Worm (Caenorhabditis elegans) whole organism, L3 larva: Measurements from ENCODE around the gene Y54G2A.72.

Source experiments
- ama-1 ChIP-seq: fragments of 150-350 bp; optimal IDR thresholded peaks from 2 replicates; lab custom pipeline; 2018
- ceh-82 ChIP-seq: fragments of 150-350 bp; optimal IDR thresholded peaks from 2 replicates; lab custom pipeline; 2014; ENCODE audit warnings: missing biosample characterization, missing genetic modification characterization
- fkh-10 ChIP-seq: sonication (generic microtip); optimal IDR thresholded peaks from 2 replicates; lab custom pipeline; 2017; ENCODE audit warnings: missing biosample characterization, missing genetic modification reagents, missing genetic modification characterization
- lin-39 ChIP-seq: fragments of 150-350 bp; optimal IDR thresholded peaks from 2 replicates; lab custom pipeline; 2018; ENCODE audit warnings: missing biosample characterization, missing genetic modification reagents, missing genetic modification characterization
- nhr-43 ChIP-seq: sonication (generic microtip); optimal IDR thresholded peaks from 2 replicates; lab custom pipeline; 2016; ENCODE audit warnings: mild to moderate bottlenecking, missing genetic modification characterization, missing compliant biosample characterization; ENCODE audit not compliant: poor library complexity, severe bottlenecking
- pha-4 ChIP-seq: fragments of 150-350 bp; optimal IDR thresholded peaks from 2 replicates; lab custom pipeline; 2014; ENCODE audit warnings: missing biosample characterization, missing genetic modification reagents, missing genetic modification characterization
- snpc-4 ChIP-seq: fragments of 150-350 bp; optimal IDR thresholded peaks from 2 replicates; lab custom pipeline; 2014; ENCODE audit warnings: missing biosample characterization, missing genetic modification characterization

DNA sequence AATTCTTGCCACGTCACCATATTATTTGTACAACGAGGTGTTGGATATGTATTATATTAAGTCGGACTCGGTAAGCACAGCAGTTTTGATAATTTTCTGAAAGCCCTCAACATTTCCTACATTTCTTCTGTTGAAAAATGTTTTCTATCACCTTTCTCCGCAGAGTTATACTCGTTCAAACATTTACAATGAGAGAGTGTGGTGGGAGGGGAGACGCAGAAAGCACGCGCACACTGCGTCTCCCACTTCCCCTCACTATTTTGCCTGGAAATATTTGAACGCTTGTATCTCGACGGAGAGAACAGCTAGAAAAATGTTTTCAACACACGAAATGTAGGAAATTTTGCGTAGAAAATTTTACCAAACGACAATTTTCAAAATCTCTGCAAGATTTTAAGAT, 13.8 kb upstream of the Y54G2A.72 start:
- no peak for TF ChIP-seq pha-4 (tag; lab: Kevin White, UChicago)
- no peak for TF ChIP-seq ceh-82 (tag; lab: Kevin White, UChicago)
- no peak for TF ChIP-seq snpc-4
- no peak for TF ChIP-seq fkh-10
- TF ChIP-seq nhr-43 (tag; lab: Kevin White, UChicago), result no peak
- TF ChIP-seq lin-39 (tag; lab: Kevin White, UChicago), result no peak
- TF ChIP-seq ama-1 (lab: Kevin White, UChicago), result no peak
